Worm (Caenorhabditis elegans): ENCODE data around the gene twk-45.

DNA sequence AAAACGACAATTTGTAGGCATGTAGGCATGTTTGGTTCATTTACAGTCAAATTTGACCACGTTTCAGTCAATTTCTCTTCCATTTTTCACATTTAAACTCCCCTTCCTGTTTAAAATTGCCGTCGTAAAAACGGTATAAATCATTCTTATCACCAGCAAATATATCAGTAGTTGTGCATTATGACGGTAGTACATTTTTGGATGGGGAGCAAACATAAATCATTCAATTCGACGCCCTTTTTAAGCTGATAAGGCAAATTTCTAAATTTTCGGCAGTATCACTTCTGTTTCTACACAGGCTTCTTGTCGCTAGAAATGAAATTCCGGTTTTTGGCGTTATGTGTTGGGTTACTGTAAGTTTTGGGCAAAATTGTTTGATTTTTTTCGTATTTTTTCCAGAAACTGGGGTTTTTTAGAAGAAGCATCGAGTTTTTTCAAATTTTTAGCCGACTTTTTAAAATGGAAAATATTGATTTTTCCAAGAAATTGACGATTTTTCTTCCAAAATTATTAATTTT is 40.2 kb upstream of the twk-45 start, which contains the start of gene H34I24.2:
- no peak for TF ChIP-seq nhr-237 (tag; optimal IDR thresholded peaks at IDR 0.05)
- TF ChIP-seq R02D3.7 (tag; optimal IDR thresholded peaks at IDR 0.05): no peak
- TF ChIP-seq elt-2 (tag; optimal IDR thresholded peaks at IDR 0.05): peak; percentile 66

All from whole organism, L3 larva.